Fruit fly (Drosophila melanogaster): ENCODE data around the gene p115.

dm6 chrX:7888386-7889024, 5.3 kb upstream of the p115 start, which contains the start of gene Acat1:
- TF ChIP-seq CG8478 (optimal IDR thresholded peaks at IDR 0.05) (no peak), CTCF (optimal IDR thresholded peaks at IDR 0.05) (no peak)
